Worm (Caenorhabditis elegans) whole organism, L3 larva: Measurements from ENCODE around the gene F56C3.10.
A peak's percentile ranks its signal among the peaks of the same experiment; 100 is the strongest.

ENCODE experiments used
- R02D3.7 ChIP-seq: fragments of 150-350 bp; optimal IDR thresholded peaks from 2 replicates; lab custom pipeline; 2014; ENCODE audit warnings: missing biosample characterization, missing genetic modification characterization
- ZK546.5 ChIP-seq: sonication (generic microtip); optimal IDR thresholded peaks from 2 replicates; lab custom pipeline; 2017; ENCODE audit warnings: missing biosample characterization, missing genetic modification characterization
- aly-2 ChIP-seq: fragments of 150-350 bp; optimal IDR thresholded peaks from 2 replicates; lab custom pipeline; 2014; ENCODE audit warnings: missing biosample characterization, missing genetic modification characterization
- ama-1 ChIP-seq: fragments of 150-350 bp; optimal IDR thresholded peaks from 2 replicates; lab custom pipeline; 2018
- ceh-16 ChIP-seq: sonication (generic microtip); optimal IDR thresholded peaks from 2 replicates; lab custom pipeline; 2017; ENCODE audit warnings: missing biosample characterization, missing genetic modification characterization
- ceh-28 ChIP-seq: fragments of 150-350 bp; optimal IDR thresholded peaks from 2 replicates; lab custom pipeline; 2014; ENCODE audit warnings: missing biosample characterization, missing genetic modification reagents, missing genetic modification characterization
- ceh-82 ChIP-seq: fragments of 150-350 bp; optimal IDR thresholded peaks from 2 replicates; lab custom pipeline; 2014; ENCODE audit warnings: missing biosample characterization, missing genetic modification characterization
- ceh-9 ChIP-seq: sonication (generic microtip); optimal IDR thresholded peaks from 2 replicates; lab custom pipeline; 2018; ENCODE audit warnings: missing biosample characterization, missing genetic modification characterization
- daf-12 ChIP-seq: fragments of 150-350 bp; optimal IDR thresholded peaks from 2 replicates; lab custom pipeline; 2014; ENCODE audit warnings: missing biosample characterization, missing genetic modification reagents, missing genetic modification characterization
- egl-27 ChIP-seq: sonication (generic microtip); optimal IDR thresholded peaks from 4 replicates; lab custom pipeline; 2017; ENCODE audit warnings: missing biosample characterization, missing genetic modification reagents, missing genetic modification characterization
- egl-5 ChIP-seq: fragments of 150-350 bp; optimal IDR thresholded peaks from 2 replicates; lab custom pipeline; 2017; ENCODE audit warnings: missing biosample characterization, missing genetic modification reagents, missing genetic modification characterization, inconsistent platforms
- elt-1 ChIP-seq: fragments of 150-350 bp; optimal IDR thresholded peaks from 2 replicates; lab custom pipeline; 2014; ENCODE audit warnings: missing biosample characterization, missing genetic modification characterization
- elt-2 ChIP-seq: sonication (generic microtip); optimal IDR thresholded peaks from 2 replicates; lab custom pipeline; 2016; ENCODE audit warnings: missing genetic modification reagents, mild to moderate bottlenecking, missing genetic modification characterization, missing compliant biosample characterization
- elt-3 ChIP-seq, 3 experiments: fragments of 150-350 bp in 1 of 3; sonication (generic microtip) in 2 of 3; optimal IDR thresholded peaks; 2 replicates in 2 of 3; 4 replicates in 1 of 3; lab custom pipeline; 2014 to 2017; ENCODE audit warnings: missing biosample characterization in 3 of 3, missing genetic modification characterization in 3 of 3
- eor-1 ChIP-seq, 2 experiments: fragments of 150-350 bp; optimal IDR thresholded peaks; 2 replicates each; lab custom pipeline; 2014 to 2018; ENCODE audit warnings: missing biosample characterization in 2 of 2, missing genetic modification characterization in 2 of 2
- fkh-10 ChIP-seq: sonication (generic microtip); optimal IDR thresholded peaks from 2 replicates; lab custom pipeline; 2017; ENCODE audit warnings: missing biosample characterization, missing genetic modification reagents, missing genetic modification characterization
- fkh-2 ChIP-seq: fragments of 150-350 bp; optimal IDR thresholded peaks from 2 replicates; lab custom pipeline; 2014; ENCODE audit warnings: missing biosample characterization, missing genetic modification reagents, missing genetic modification characterization
- fos-1 ChIP-seq: fragments of 150-350 bp; optimal IDR thresholded peaks from 2 replicates; lab custom pipeline; 2014; ENCODE audit warnings: missing biosample characterization, missing genetic modification characterization
- hmg-11 ChIP-seq: sonication (generic microtip); optimal IDR thresholded peaks from 2 replicates; lab custom pipeline; 2016; ENCODE audit warnings: missing genetic modification characterization, missing compliant biosample characterization
- jun-1 ChIP-seq: fragments of 150-350 bp; optimal IDR thresholded peaks from 2 replicates; lab custom pipeline; 2014; ENCODE audit warnings: missing biosample characterization, missing genetic modification reagents, missing genetic modification characterization
- lin-15B ChIP-seq: fragments of 150-350 bp; optimal IDR thresholded peaks from 2 replicates; lab custom pipeline; 2014; ENCODE audit warnings: missing biosample characterization, missing genetic modification characterization
- lin-39 ChIP-seq: fragments of 150-350 bp; optimal IDR thresholded peaks from 2 replicates; lab custom pipeline; 2018; ENCODE audit warnings: missing biosample characterization, missing genetic modification reagents, missing genetic modification characterization
- lsy-12 ChIP-seq: sonication (generic microtip); optimal IDR thresholded peaks from 2 replicates; lab custom pipeline; 2016; ENCODE audit warnings: mild to moderate bottlenecking, missing genetic modification characterization, missing compliant biosample characterization
- mdl-1 ChIP-seq: fragments of 150-350 bp; optimal IDR thresholded peaks from 2 replicates; lab custom pipeline; 2014; ENCODE audit warnings: missing biosample characterization, missing genetic modification characterization
- mml-1 ChIP-seq: fragments of 150-350 bp; sonication (generic microtip); optimal IDR thresholded peaks from 3 replicates; lab custom pipeline; 2014; ENCODE audit warnings: missing biosample characterization, missing genetic modification characterization
- nfya-1 ChIP-seq: sonication (generic microtip); optimal IDR thresholded peaks from 2 replicates; lab custom pipeline; 2017; ENCODE audit warnings: missing genetic modification characterization, mild to moderate bottlenecking, missing compliant biosample characterization, antibody characterized with exemption, moderate library complexity; ENCODE audit not compliant: insufficient read depth
- nhr-11 ChIP-seq: fragments of 150-350 bp; optimal IDR thresholded peaks from 2 replicates; lab custom pipeline; 2014; ENCODE audit warnings: missing biosample characterization, missing genetic modification characterization
- nhr-12 ChIP-seq: fragments of 150-350 bp; optimal IDR thresholded peaks from 2 replicates; lab custom pipeline; 2014; ENCODE audit warnings: missing biosample characterization, missing genetic modification characterization
- nhr-23 ChIP-seq: fragments of 150-350 bp; optimal IDR thresholded peaks from 2 replicates; lab custom pipeline; 2014; ENCODE audit warnings: missing biosample characterization, missing genetic modification reagents, missing genetic modification characterization
- nhr-237 ChIP-seq: fragments of 150-350 bp; optimal IDR thresholded peaks from 2 replicates; lab custom pipeline; 2014; ENCODE audit warnings: missing biosample characterization, missing genetic modification characterization
- nhr-25 ChIP-seq: sonication (generic microtip); optimal IDR thresholded peaks from 2 replicates; lab custom pipeline; 2017; ENCODE audit warnings: missing biosample characterization, missing genetic modification characterization
- nhr-28 ChIP-seq: fragments of 150-350 bp; optimal IDR thresholded peaks from 2 replicates; lab custom pipeline; 2014; ENCODE audit warnings: missing biosample characterization, missing genetic modification characterization
- nhr-43 ChIP-seq: sonication (generic microtip); optimal IDR thresholded peaks from 2 replicates; lab custom pipeline; 2016; ENCODE audit warnings: mild to moderate bottlenecking, missing genetic modification characterization, missing compliant biosample characterization; ENCODE audit not compliant: poor library complexity, severe bottlenecking
- nhr-67 ChIP-seq: fragments of 150-350 bp; optimal IDR thresholded peaks from 2 replicates; lab custom pipeline; 2014; ENCODE audit warnings: missing biosample characterization, missing genetic modification characterization
- nhr-76 ChIP-seq: fragments of 150-350 bp; sonication (generic microtip); optimal IDR thresholded peaks from 5 replicates; lab custom pipeline; 2014; ENCODE audit warnings: missing biosample characterization, missing genetic modification characterization
- nhr-77 ChIP-seq: fragments of 150-350 bp; optimal IDR thresholded peaks from 2 replicates; lab custom pipeline; 2014; ENCODE audit warnings: missing biosample characterization, missing genetic modification characterization
- pha-4 ChIP-seq: fragments of 150-350 bp; optimal IDR thresholded peaks from 2 replicates; lab custom pipeline; 2014; ENCODE audit warnings: missing biosample characterization, missing genetic modification reagents, missing genetic modification characterization
- pqm-1 ChIP-seq: fragments of 150-350 bp; optimal IDR thresholded peaks from 2 replicates; lab custom pipeline; 2017; ENCODE audit warnings: missing biosample characterization, missing genetic modification characterization, inconsistent platforms
- sea-2 ChIP-seq: fragments of 150-350 bp; sonication (generic microtip); optimal IDR thresholded peaks from 4 replicates; lab custom pipeline; 2014; ENCODE audit warnings: missing biosample characterization, missing genetic modification reagents, missing genetic modification characterization
- skn-1 ChIP-seq: fragments of 150-350 bp; optimal IDR thresholded peaks from 2 replicates; lab custom pipeline; 2014; ENCODE audit warnings: missing biosample characterization, missing genetic modification characterization
- snpc-4 ChIP-seq: fragments of 150-350 bp; optimal IDR thresholded peaks from 2 replicates; lab custom pipeline; 2014; ENCODE audit warnings: missing biosample characterization, missing genetic modification characterization
- tbx-2 ChIP-seq: sonication (generic microtip); optimal IDR thresholded peaks from 2 replicates; lab custom pipeline; 2016; ENCODE audit warnings: mild to moderate bottlenecking, missing genetic modification characterization, missing compliant biosample characterization
- unc-39 ChIP-seq: sonication (generic microtip); optimal IDR thresholded peaks from 4 replicates; lab custom pipeline; 2017; ENCODE audit warnings: missing biosample characterization, missing genetic modification characterization
- unc-62 ChIP-seq: fragments of 150-350 bp; sonication (generic microtip); optimal IDR thresholded peaks from 4 replicates; lab custom pipeline; 2014; ENCODE audit warnings: missing biosample characterization, missing genetic modification reagents, missing genetic modification characterization
- zag-1 ChIP-seq: fragments of 150-350 bp; optimal IDR thresholded peaks from 2 replicates; lab custom pipeline; 2014; ENCODE audit warnings: missing biosample characterization, missing genetic modification characterization
- ztf-11 ChIP-seq: fragments of 150-350 bp; optimal IDR thresholded peaks from 2 replicates; lab custom pipeline; 2014; ENCODE audit warnings: missing biosample characterization, missing genetic modification characterization
- ztf-4 ChIP-seq: fragments of 150-350 bp; optimal IDR thresholded peaks from 2 replicates; lab custom pipeline; 2014; ENCODE audit warnings: missing biosample characterization, missing genetic modification characterization

The F56C3.10 gene

ce11 chrX:1394437-1394836 is 13.0 kb upstream of the F56C3.10 start:
- TF ChIP-seq fkh-10 (GFP tag; lab: Kevin White, UChicago): no peak
- peak; percentile 4 for TF ChIP-seq elt-2 (tag; lab: Kevin White, UChicago)

ce11 chrX:1393891-1394290 is 12.4 kb upstream of the F56C3.10 start, which contains the start of gene F56C3.9:
Gene F56C3.9 (minus strand): TSS chrX:1393991.
- TF ChIP-seq unc-62: no peak
- no peak for TF ChIP-seq ZK546.5 (tag; lab: Kevin White, UChicago)
- no peak for TF ChIP-seq nhr-12 (tag; lab: Kevin White, UChicago)
- TF ChIP-seq, all 47 proteins: peak for 0

ce11 chrX:1389382-1389983 is 8.0 kb upstream of the F56C3.10 start:
- peak; percentile 74 for TF ChIP-seq fos-1 (tag; lab: Kevin White, UChicago)
- peak; percentile 92 for TF ChIP-seq nhr-77
- TF ChIP-seq ztf-11: peak; percentile 30
- TF ChIP-seq jun-1: peak; percentile 98
- peak; percentile 66 for TF ChIP-seq unc-62
- TF ChIP-seq nhr-43: peak; percentile 98
- peak; percentile 11 for TF ChIP-seq unc-39
- TF ChIP-seq egl-27 (tag; lab: Kevin White, UChicago): peak; percentile 71
- TF ChIP-seq mml-1 (tag; lab: Kevin White, UChicago): no peak
- TF ChIP-seq eor-1 (tag; optimal IDR thresholded peaks at IDR 0.05; lab: Kevin White, UChicago): no peak
- TF ChIP-seq R02D3.7: peak; percentile 83
- peak; percentile 96 for TF ChIP-seq ceh-28 (tag; lab: Kevin White, UChicago)
- TF ChIP-seq elt-1 (tag; lab: Kevin White, UChicago): no peak
- peak; percentile 86 for TF ChIP-seq snpc-4 (tag; lab: Kevin White, UChicago)
- TF ChIP-seq nhr-12 (tag; lab: Kevin White, UChicago): no peak
- TF ChIP-seq nhr-67: no peak
- TF ChIP-seq ceh-16 (tag; lab: Kevin White, UChicago): no peak
- no peak for TF ChIP-seq ama-1 (lab: Kevin White, UChicago)
- peak; percentile 85 for TF ChIP-seq nhr-76 (tag; lab: Kevin White, UChicago)
- no peak for TF ChIP-seq zag-1 (tag; lab: Kevin White, UChicago)
- peak; percentile 12 for TF ChIP-seq lin-39
- peak; percentile 88 for TF ChIP-seq nhr-11 (tag; lab: Kevin White, UChicago)
- TF ChIP-seq lsy-12 (tag; lab: Kevin White, UChicago): peak; percentile 81
- peak; percentile 93 for TF ChIP-seq ceh-82 (tag; lab: Kevin White, UChicago)
- TF ChIP-seq nhr-25: peak; percentile 79
- peak; percentile 31 for TF ChIP-seq fkh-2 (tag; lab: Kevin White, UChicago)
- peak; percentile 70 for TF ChIP-seq nhr-28 (tag; lab: Kevin White, UChicago)
- peak; percentile 70 for TF ChIP-seq nfya-1 (tag; lab: Kevin White, UChicago)
- TF ChIP-seq ztf-4 (tag; lab: Kevin White, UChicago): no peak
- peak; percentile 34 for TF ChIP-seq mdl-1 (tag; lab: Kevin White, UChicago)
- peak; percentile 1 for TF ChIP-seq daf-12
- TF ChIP-seq lin-15B (tag; lab: Kevin White, UChicago): peak; percentile 33
- TF ChIP-seq ZK546.5 (tag; lab: Kevin White, UChicago): no peak
- peak; percentile 70 for TF ChIP-seq elt-2 (tag; lab: Kevin White, UChicago)
- TF ChIP-seq fkh-10 (GFP tag; lab: Kevin White, UChicago): peak; percentile 81
- TF ChIP-seq nhr-23 (tag; lab: Kevin White, UChicago): peak; percentile 94
- TF ChIP-seq tbx-2: peak; percentile 97
- no peak for TF ChIP-seq ceh-9 (tag; lab: Kevin White, UChicago)
- peak; percentile 83 for TF ChIP-seq hmg-11 (tag; lab: Kevin White, UChicago)
- TF ChIP-seq nhr-237: peak; percentile 52
- TF ChIP-seq egl-5 (tag; lab: Kevin White, UChicago): peak; percentile 46
- TF ChIP-seq aly-2 (tag; lab: Kevin White, UChicago): peak; percentile 57
- TF ChIP-seq sea-2 (GFP tag; lab: Kevin White, UChicago): no peak
- peak; percentile 39 for TF ChIP-seq pqm-1 (tag; lab: Kevin White, UChicago)
- peak in 1 of 3 experiments; percentile 94 for TF ChIP-seq elt-3 (tag; optimal IDR thresholded peaks at IDR 0.05; lab: Kevin White, UChicago)
- peak; percentile 66 for TF ChIP-seq pha-4
- TF ChIP-seq skn-1 (tag; lab: Kevin White, UChicago): peak; percentile 92
